Worm (Caenorhabditis elegans) whole organism, L3 larva: ENCODE measurements around the gene pcrg-1.

ENCODE experiments used
- fkh-10 ChIP-seq: sonication (generic microtip); optimal IDR thresholded peaks from 2 replicates; lab custom pipeline; 2017; ENCODE audit warnings: missing biosample characterization, missing genetic modification reagents, missing genetic modification characterization
- nhr-25 ChIP-seq: sonication (generic microtip); optimal IDR thresholded peaks from 2 replicates; lab custom pipeline; 2017; ENCODE audit warnings: missing biosample characterization, missing genetic modification characterization
- sea-2 ChIP-seq: fragments of 150-350 bp; sonication (generic microtip); optimal IDR thresholded peaks from 4 replicates; lab custom pipeline; 2014; ENCODE audit warnings: missing biosample characterization, missing genetic modification reagents, missing genetic modification characterization
- tbx-2 ChIP-seq: sonication (generic microtip); optimal IDR thresholded peaks from 2 replicates; lab custom pipeline; 2016; ENCODE audit warnings: mild to moderate bottlenecking, missing genetic modification characterization, missing compliant biosample characterization
- unc-62 ChIP-seq: fragments of 150-350 bp; sonication (generic microtip); optimal IDR thresholded peaks from 4 replicates; lab custom pipeline; 2014; ENCODE audit warnings: missing biosample characterization, missing genetic modification reagents, missing genetic modification characterization
- zag-1 ChIP-seq: fragments of 150-350 bp; optimal IDR thresholded peaks from 2 replicates; lab custom pipeline; 2014; ENCODE audit warnings: missing biosample characterization, missing genetic modification characterization

DNA sequence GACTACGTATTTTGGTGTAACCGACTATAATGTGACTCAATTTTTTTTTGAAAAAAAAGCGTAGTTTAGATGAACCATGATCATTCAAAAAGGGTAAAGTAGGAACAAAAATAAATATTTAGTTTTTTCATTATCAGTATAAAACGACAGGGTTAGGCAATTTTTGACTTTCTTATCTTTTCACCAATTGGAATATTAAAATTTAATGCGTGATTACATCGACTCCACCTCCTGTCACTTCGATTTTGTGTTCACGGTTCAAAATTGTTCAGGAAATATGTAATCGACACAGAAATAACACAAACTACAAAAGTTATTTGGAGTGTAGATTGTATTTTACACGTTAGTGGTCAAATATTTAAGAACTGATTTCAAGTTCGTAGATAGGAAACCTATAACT lies 33.6 kb upstream of the pcrg-1 start:
- TF ChIP-seq sea-2 (GFP tag; lab: Kevin White, UChicago) = no peak
- no peak for TF ChIP-seq unc-62
- no peak for TF ChIP-seq zag-1 (tag; lab: Kevin White, UChicago)
- TF ChIP-seq fkh-10 = no peak
- TF ChIP-seq nhr-25 (tag; lab: Kevin White, UChicago) = no peak
- no peak for TF ChIP-seq tbx-2
